Worm (Caenorhabditis elegans): Measurements from ENCODE around the gene gcy-19.

gcy-19 gene

DNA sequence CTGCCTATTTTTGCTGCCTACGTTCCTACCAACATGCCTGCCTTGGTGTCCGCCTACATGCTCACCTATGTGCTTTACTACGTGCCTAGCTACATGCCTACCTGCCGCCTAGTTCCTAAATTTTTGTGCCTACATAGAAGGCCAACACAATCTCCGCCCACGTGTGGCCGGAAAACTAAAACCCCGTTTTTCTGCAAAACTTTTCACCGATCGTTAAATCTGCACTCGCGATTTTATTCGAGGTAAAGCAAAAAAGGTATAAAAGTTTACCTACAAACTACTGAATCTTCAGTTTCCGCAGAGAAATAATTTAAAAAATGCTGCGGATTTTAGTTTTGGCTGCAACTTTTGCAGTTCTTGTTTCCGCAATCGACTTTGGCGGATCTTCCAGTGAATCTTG, 9.7 kb downstream of the gcy-19 start, which contains the start of gene clec-124:
Gene clec-124, plus strand, starts transcription at position 301 of the 400 bp plus-strand sequence.
- TF ChIP-seq nhr-42 (GFP tag; IDR thresholded peaks at IDR 0.05) (no peak), mxl-2 (GFP tag; conservative IDR thresholded peaks at IDR 0.05) (no peak), nhr-102 (tag; optimal IDR thresholded peaks at IDR 0.05) (no peak), lin-39 (tag; optimal IDR thresholded peaks at IDR 0.05) (no peak), F49E8.2 (tag; optimal IDR thresholded peaks at IDR 0.05; ENCODE audit: borderline replicate concordance) (no peak), zip-11 (GFP tag; IDR thresholded peaks at IDR 0.05) (no peak), vab-7 (GFP tag; IDR thresholded peaks at IDR 0.05) (no peak), egl-27 (tag; optimal IDR thresholded peaks at IDR 0.05) (no peak), nhr-48 (tag; optimal IDR thresholded peaks at IDR 0.05) (no peak), ceh-28 (tag; optimal IDR thresholded peaks at IDR 0.05) (no peak), egl-43 (GFP tag; IDR thresholded peaks at IDR 0.05) (no peak), F26F4.8 (GFP tag; conservative IDR thresholded peaks at IDR 0.05) (no peak), hmg-1.1 (GFP tag; IDR thresholded peaks at IDR 0.05) (no peak), tra-1 (GFP tag; IDR thresholded peaks at IDR 0.05) (no peak)

DNA sequence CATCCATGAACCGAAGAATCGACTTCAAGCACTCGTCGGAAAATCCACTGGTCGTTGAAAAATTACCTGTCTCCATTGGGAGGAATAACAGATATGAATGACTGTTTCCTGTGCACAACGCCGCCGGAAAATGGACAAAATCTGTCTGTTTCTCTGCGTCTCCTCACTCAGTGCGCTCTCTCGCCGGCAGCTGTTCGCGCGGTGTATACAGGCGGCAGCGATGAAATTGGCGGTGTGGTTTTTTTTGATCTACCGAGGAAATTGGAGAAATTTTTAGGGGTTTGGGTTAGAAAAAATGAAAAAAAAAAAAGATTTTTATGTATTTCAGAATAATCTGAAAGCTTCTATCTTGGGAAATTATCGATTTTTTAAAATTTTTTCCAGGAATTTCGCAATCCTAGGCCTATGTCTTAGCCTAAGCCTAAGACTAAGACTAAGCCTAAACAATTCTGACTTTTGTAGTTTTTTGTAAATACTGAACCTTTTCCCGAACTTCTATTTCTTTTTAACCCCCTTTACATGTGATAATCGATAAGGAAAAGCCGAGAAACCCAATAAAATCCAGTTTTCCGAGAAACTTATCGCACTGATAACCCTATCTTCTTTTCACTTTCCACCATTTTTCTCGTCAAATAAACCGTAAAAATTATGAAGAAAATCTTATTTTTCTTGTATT, 11.0 kb downstream of the gcy-19 start, which contains the start of the genes fbxc-50 and C17F4.2:
Gene fbxc-50, minus strand, starts transcription at position 81 of the 676 bp plus-strand sequence.
Gene C17F4.2, plus strand, starts transcription at position 626 of the 676 bp plus-strand sequence.
- TF ChIP-seq ces-1 (GFP tag; optimal IDR thresholded peaks at IDR 0.05): no peak
- no peak for TF ChIP-seq zfp-2 (tag; optimal IDR thresholded peaks at IDR 0.05)
- no peak for TF ChIP-seq dpl-1 (GFP tag; optimal IDR thresholded peaks at IDR 0.05)
- no peak for TF ChIP-seq lin-29 (GFP tag; IDR thresholded peaks at IDR 0.05)
- no peak for TF ChIP-seq spr-1 (tag; optimal IDR thresholded peaks at IDR 0.05)
- TF ChIP-seq nhr-111 (GFP tag; optimal IDR thresholded peaks at IDR 0.05): no peak
- TF ChIP-seq nhr-10 (tag; optimal IDR thresholded peaks at IDR 0.05): no peak
- no peak for TF ChIP-seq lin-15B (tag; optimal IDR thresholded peaks at IDR 0.05)
- no peak for TF ChIP-seq lim-7 (GFP tag; IDR thresholded peaks at IDR 0.05)
- TF ChIP-seq lin-1 (GFP tag; IDR thresholded peaks at IDR 0.05): no peak
- TF ChIP-seq ama-1 (optimal IDR thresholded peaks at IDR 0.05): no peak
- TF ChIP-seq hlh-11 (tag; optimal IDR thresholded peaks at IDR 0.05): no peak
- TF ChIP-seq ceh-20 (GFP tag; IDR thresholded peaks at IDR 0.05): no peak
- TF ChIP-seq ztf-11 (tag; optimal IDR thresholded peaks at IDR 0.05): no peak
- no peak for TF ChIP-seq tag-97 (GFP tag; IDR thresholded peaks at IDR 0.05)
- TF ChIP-seq T20F7.1 (GFP tag; optimal IDR thresholded peaks at IDR 0.05): no peak
- TF ChIP-seq zip-2 (tag; optimal IDR thresholded peaks at IDR 0.05): no peak
- no peak for TF ChIP-seq Y5F2A.4 (GFP tag; optimal IDR thresholded peaks at IDR 0.05)

DNA sequence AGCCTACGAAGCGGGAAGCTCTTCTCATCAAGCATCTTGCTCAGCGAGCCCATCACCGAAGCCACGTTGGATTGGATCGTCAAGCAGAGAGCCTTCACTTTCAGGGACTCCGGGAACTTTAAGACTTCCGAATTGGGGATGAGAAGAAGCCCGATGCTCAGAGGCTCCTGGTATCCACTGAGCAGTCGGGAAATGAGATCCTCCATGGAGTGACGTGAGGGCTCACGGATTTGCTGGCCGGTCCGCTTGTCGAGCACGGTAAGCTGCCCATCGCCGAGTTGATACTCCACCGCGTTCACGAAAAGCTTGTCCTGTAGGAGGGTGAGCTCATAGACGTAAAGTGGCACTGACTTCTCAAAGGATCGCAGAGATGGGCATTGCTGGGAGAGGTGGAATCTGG, 11.6 kb downstream of the gcy-19 start:
- TF ChIP-seq set-16 (GFP tag; IDR thresholded peaks at IDR 0.05) (peak; percentile 58; the same call in 1 of the 2 replicates), F37D6.2 (tag; optimal IDR thresholded peaks at IDR 0.05) (no peak)

DNA sequence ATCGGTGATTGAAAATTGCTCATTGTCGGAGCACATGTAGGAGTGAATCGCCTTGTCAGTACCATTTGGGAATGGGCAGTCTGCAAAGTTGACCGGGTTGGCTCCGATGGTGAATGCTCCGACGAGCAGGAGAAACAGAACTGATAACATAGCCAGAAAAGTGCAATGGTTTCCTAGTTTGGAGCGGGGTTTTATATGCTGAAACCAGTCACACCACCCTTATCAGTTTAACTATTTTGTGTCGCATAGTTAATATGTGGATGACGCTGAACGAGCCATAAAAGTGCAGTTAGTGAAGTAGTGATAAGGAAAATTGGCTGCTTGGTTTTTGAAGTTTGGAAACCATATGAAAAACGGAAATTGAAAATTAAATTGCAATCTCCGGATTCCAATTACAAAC, 13.3 kb downstream of the gcy-19 start, which contains the start of gene C17F4.7:
Gene C17F4.7, minus strand, starts transcription at position 180 of the 400 bp plus-strand sequence.
- 0 out of 2 replicates have a peak, but pooled peaks have one; percentile 12 for TF ChIP-seq lin-38 (GFP tag; IDR thresholded peaks at IDR 0.05)
- no peak for TF ChIP-seq ces-1 (GFP tag; optimal IDR thresholded peaks at IDR 0.05)
- TF ChIP-seq vab-7 (GFP tag; IDR thresholded peaks at IDR 0.05): no peak
- TF ChIP-seq nhr-25 (tag; optimal IDR thresholded peaks at IDR 0.05; ENCODE audit: borderline replicate concordance, insufficient read depth): no peak
- TF ChIP-seq pha-4 (GFP tag; IDR thresholded peaks at IDR 0.05): no peak
- no peak for TF ChIP-seq pha-4 (tag; optimal IDR thresholded peaks at IDR 0.05)
- no peak for TF ChIP-seq lin-39 (tag; optimal IDR thresholded peaks at IDR 0.05)
- peak; percentile 95 for TF ChIP-seq nhr-28 (tag; optimal IDR thresholded peaks at IDR 0.05)
- TF ChIP-seq dmd-6 (GFP tag; IDR thresholded peaks at IDR 0.05): peak; percentile 92
- TF ChIP-seq T26A8.4 (GFP tag; IDR thresholded peaks at IDR 0.05): no peak
- TF ChIP-seq nhr-48 (tag; optimal IDR thresholded peaks at IDR 0.05): peak; percentile 37
- peak; percentile 96 for TF ChIP-seq php-3 (GFP tag; IDR thresholded peaks at IDR 0.05)
- TF ChIP-seq dmd-8 (GFP tag; IDR thresholded peaks at IDR 0.05): no peak
- TF ChIP-seq pqm-1 (tag; optimal IDR thresholded peaks at IDR 0.05): peak; percentile 84
- TF ChIP-seq F44E2.7 (GFP tag; IDR thresholded peaks at IDR 0.05): no peak
- TF ChIP-seq nhr-77 (tag; optimal IDR thresholded peaks at IDR 0.05): peak; percentile 65
- TF ChIP-seq F37D6.2 (tag; optimal IDR thresholded peaks at IDR 0.05): no peak
- TF ChIP-seq mxl-3 (GFP tag; optimal IDR thresholded peaks at IDR 0.05): peak; percentile 62
- TF ChIP-seq aha-1 (tag): peak; percentile 62
